Worm (Caenorhabditis elegans) whole organism, midembryonic: Measurements from ENCODE around the gene teg-1.

ENCODE experiments used
- T22C8.4 ChIP-seq: fragments of 200-800 bp; sonication (Bioruptor generic); IDR thresholded peaks from 2 replicates; pipeline ENCODE4 v1.3.6; 2022; ENCODE audit warnings: missing genetic modification characterization, missing compliant biosample characterization
- cog-1 ChIP-seq: sonication (generic microtip); optimal IDR thresholded peaks from 2 replicates; lab custom pipeline; 2016; ENCODE audit warnings: missing genetic modification characterization, missing compliant biosample characterization
- flt-1 ChIP-seq: fragments of 200-800 bp; sonication (Bioruptor generic); IDR thresholded peaks from 2 replicates; pipeline ENCODE4 v1.3.6; 2022; ENCODE audit warnings: missing genetic modification characterization, missing compliant biosample characterization
- klf-2 ChIP-seq: fragments of 200-800 bp; sonication (Bioruptor generic); conservative IDR thresholded peaks from 2 replicates; pipeline ENCODE4 v1.3.6; 2022; ENCODE audit warnings: missing genetic modification reagents, missing genetic modification characterization, missing compliant biosample characterization
- med-1 ChIP-seq: sonication (generic microtip); optimal IDR thresholded peaks from 2 replicates; lab custom pipeline; 2017; ENCODE audit warnings: missing genetic modification characterization, mild to moderate bottlenecking, missing compliant biosample characterization, antibody characterized with exemption, missing genetic modification reagents; ENCODE audit not compliant: insufficient read depth
- tab-1 ChIP-seq: fragments of 200-800 bp; sonication (Bioruptor generic); IDR thresholded peaks from 2 replicates; pipeline ENCODE4 v1.3.6; 2022; ENCODE audit warnings: missing genetic modification characterization, missing compliant biosample characterization
- ztf-23 ChIP-seq: fragments of 200-800 bp; sonication (Bioruptor generic); IDR thresholded peaks from 2 replicates; pipeline ENCODE4 v1.3.6; 2022; ENCODE audit warnings: missing genetic modification reagents, missing genetic modification characterization, missing compliant biosample characterization
- ztf-29 ChIP-seq: fragments of 200-800 bp; sonication (Bioruptor generic); IDR thresholded peaks from 2 replicates; pipeline ENCODE4 v1.3.6; 2022; ENCODE audit warnings: missing genetic modification reagents, missing genetic modification characterization, missing compliant biosample characterization

ce11 chrIII:11270795-11271194 is 47.2 kb downstream of the teg-1 start, which contains the start of gene obr-1:
- TF ChIP-seq flt-1 (GFP tag; lab: Robert Waterston, UW), result no peak
- TF ChIP-seq cog-1 (tag; lab: Kevin White, UChicago), result no peak
- TF ChIP-seq med-1 (GFP tag; lab: Kevin White, UChicago), result no peak
- TF ChIP-seq T22C8.4, result no peak
- no peak for TF ChIP-seq tab-1 (GFP tag; lab: Robert Waterston, UW)
- TF ChIP-seq ztf-29, result no peak
- no peak for TF ChIP-seq klf-2 (GFP tag; lab: Robert Waterston, UW)
- no peak for TF ChIP-seq ztf-23 (GFP tag; lab: Robert Waterston, UW)
